Fruit fly (Drosophila melanogaster) S2 (cell line): ENCODE results near the gene Hinfp.

ENCODE experiments used
- CG8478 ChIP-seq: fragments of >200 bp; optimal IDR thresholded peaks from 2 replicates; lab custom pipeline; 2018
- CTCF ChIP-seq, 2 experiments: fragments of >200 bp; optimal IDR thresholded peaks; 2 replicates each; lab custom pipeline; 2018

DNA sequence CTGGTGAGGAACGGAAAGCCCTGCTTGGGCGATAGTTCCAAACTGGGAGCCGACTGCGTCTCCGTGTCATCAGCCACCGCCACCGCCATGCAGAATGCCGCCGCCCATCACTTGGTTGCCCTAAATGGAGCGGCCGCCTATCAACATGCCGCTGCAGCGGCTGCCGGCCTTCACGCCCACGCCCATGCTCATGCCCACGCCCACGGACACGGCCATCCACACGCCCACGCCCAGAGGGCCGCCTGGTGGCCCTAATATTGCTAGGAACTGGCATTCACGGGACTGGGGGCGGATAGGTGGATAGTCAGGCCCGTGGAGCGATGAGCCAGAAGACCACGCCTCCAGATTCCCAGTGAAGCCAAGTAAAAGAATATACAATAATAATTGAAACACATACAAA, 28.3 kb upstream of the Hinfp start:
- TF ChIP-seq CG8478 (lab: Kevin White, UChicago) (no peak), CTCF (optimal IDR thresholded peaks at IDR 0.05; lab: Kevin White, UChicago) (no peak)
